Fruit fly (Drosophila melanogaster): Measurements from ENCODE around the gene CG5062.

CG5062 gene

DNA sequence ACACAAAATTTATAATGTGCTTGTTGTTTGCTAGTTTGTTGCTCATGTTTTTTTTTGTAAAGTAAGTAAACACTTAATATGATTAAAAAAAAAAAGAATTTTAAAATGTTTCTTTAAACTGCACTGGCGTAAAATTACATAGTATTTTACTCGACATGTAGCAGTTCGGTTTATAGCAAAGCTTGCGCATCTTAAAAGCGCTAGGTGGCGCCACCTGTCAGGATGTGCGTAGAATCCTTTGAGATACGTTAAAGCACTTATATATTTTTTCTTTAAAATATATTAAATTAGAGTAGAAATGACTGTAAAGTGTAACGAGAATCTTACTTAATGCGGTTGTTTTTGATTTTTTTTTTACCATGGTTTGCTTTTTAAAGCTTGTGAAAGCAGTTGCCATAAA lies 29.3 kb downstream of the CG5062 start:
- TF ChIP-seq cic (GFP tag; optimal IDR thresholded peaks at IDR 0.05) (no peak), CG7101 (tag; optimal IDR thresholded peaks at IDR 0.05) (no peak), bab1 (GFP tag; optimal IDR thresholded peaks at IDR 0.05) (no peak), Clk (GFP tag; optimal IDR thresholded peaks at IDR 0.05) (no peak), CG14711 (tag; optimal IDR thresholded peaks at IDR 0.05) (no peak), CG12768 (GFP tag; optimal IDR thresholded peaks at IDR 0.05) (no peak)

dm6 chrX:5143810-5144209 lies 38.4 kb downstream of the CG5062 start:
- TF ChIP-seq Clk (GFP tag; optimal IDR thresholded peaks at IDR 0.05) (no peak), Hr96 (GFP tag; optimal IDR thresholded peaks at IDR 0.05) (no peak), kay (GFP tag; ENCODE audit: borderline replicate concordance) (no peak), Crg-1 (GFP tag; optimal IDR thresholded peaks at IDR 0.05) (no peak), CG14711 (tag; optimal IDR thresholded peaks at IDR 0.05) (no peak), CG7045 (GFP tag; optimal IDR thresholded peaks at IDR 0.05) (no peak), CG11617 (GFP tag; optimal IDR thresholded peaks at IDR 0.05) (no peak), ovo (GFP tag; optimal IDR thresholded peaks at IDR 0.05) (no peak), pad (GFP tag; optimal IDR thresholded peaks at IDR 0.05) (no peak), cnc (optimal IDR thresholded peaks at IDR 0.05) (no peak), CG7101 (tag; optimal IDR thresholded peaks at IDR 0.05) (no peak), CG5204 (GFP tag; optimal IDR thresholded peaks at IDR 0.05) (no peak), CG1620 (GFP tag; optimal IDR thresholded peaks at IDR 0.05) (no peak), Mnt (GFP tag; optimal IDR thresholded peaks at IDR 0.05) (no peak)

- TF ChIP-seq CG11617 (GFP tag; optimal IDR thresholded peaks at IDR 0.05) (no peak), Crg-1 (GFP tag; optimal IDR thresholded peaks at IDR 0.05) (no peak), toe (GFP tag; optimal IDR thresholded peaks at IDR 0.05) (no peak)
Observed at dm6 chrX:5131598-5131997, 50.6 kb downstream of the CG5062 start, which contains the start of gene Rpn13R. TSS of gene Rpn13R (plus strand) at chrX:5131898.

Data from whole organism, adult.